Worm (Caenorhabditis elegans) whole organism, late embryonic: ENCODE results near the gene F53F4.7.

Experiments used
- dve-1 ChIP-seq: sonication (generic microtip); optimal IDR thresholded peaks from 2 replicates; lab custom pipeline; 2017; ENCODE audit warnings: antibody characterized with exemption, mild to moderate bottlenecking, missing genetic modification characterization, missing compliant biosample characterization
- gmeb-2 ChIP-seq: sonication (generic microtip); optimal IDR thresholded peaks from 2 replicates; lab custom pipeline; 2016; ENCODE audit warnings: missing genetic modification characterization, inconsistent platforms, missing compliant biosample characterization
- odd-2 ChIP-seq: sonication (generic microtip); optimal IDR thresholded peaks from 2 replicates; lab custom pipeline; 2017; ENCODE audit warnings: antibody characterized with exemption, mild to moderate bottlenecking, missing genetic modification characterization, missing compliant biosample characterization
- pha-4 ChIP-seq: fragments of 150-350 bp; optimal IDR thresholded peaks from 2 replicates; lab custom pipeline; 2018; ENCODE audit warnings: missing biosample characterization, missing genetic modification reagents, missing genetic modification characterization
- pqm-1 ChIP-seq: sonication (generic microtip); optimal IDR thresholded peaks from 2 replicates; lab custom pipeline; 2016; ENCODE audit warnings: missing genetic modification characterization, missing compliant biosample characterization
- unc-3 ChIP-seq, 2 experiments: fragments of 200-800 bp in 1 of 2; sonication (Bioruptor generic) in 1 of 2; sonication (generic microtip) in 1 of 2; conservative IDR thresholded peaks in 1 of 2; optimal IDR thresholded peaks in 1 of 2; 2 replicates each; pipeline versions ENCODE4 v1.3.6 to Lab custom; 2016 to 2022; ENCODE audit warnings: missing compliant biosample characterization in 2 of 2, missing genetic modification characterization in 2 of 2, missing genetic modification reagents in 1 of 2
- unc-55 ChIP-seq: sonication (generic microtip); optimal IDR thresholded peaks from 2 replicates; lab custom pipeline; 2017; ENCODE audit warnings: missing biosample characterization, missing genetic modification reagents, missing genetic modification characterization

DNA sequence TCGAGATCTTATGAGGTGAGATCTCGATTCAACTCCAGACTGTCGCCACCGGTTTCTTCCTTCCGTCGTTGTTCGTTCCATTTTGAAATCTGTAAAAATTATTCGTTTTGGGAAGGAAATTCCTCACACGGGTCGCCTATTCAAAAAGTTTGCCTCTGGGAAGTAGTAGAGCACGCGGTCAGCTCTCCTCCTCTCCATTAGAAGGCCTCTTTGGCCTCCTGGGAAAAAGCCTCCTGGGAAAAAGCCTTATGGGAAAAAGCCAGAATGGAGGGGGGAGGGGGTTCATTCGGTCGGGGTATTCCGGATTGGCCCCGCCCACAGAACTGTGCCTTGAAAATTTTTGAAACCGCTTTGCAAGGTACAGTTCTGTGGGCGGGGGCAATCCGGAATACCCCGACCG is 33.8 kb upstream of the F53F4.7 start:
- TF ChIP-seq odd-2 (no peak), pha-4 (tag; lab: Kevin White, UChicago) (no peak), unc-55 (no peak), unc-3 (GFP tag; conservative IDR thresholded peaks at IDR 0.05; lab: Robert Waterston, UW) (0 out of 2 replicates have a peak, but pooled peaks have one; percentile 11), unc-3 (tag; optimal IDR thresholded peaks at IDR 0.05; lab: Kevin White, UChicago) (no peak), dve-1 (no peak), pqm-1 (tag; lab: Kevin White, UChicago) (no peak), gmeb-2 (tag; lab: Kevin White, UChicago) (no peak)
